Worm (Caenorhabditis elegans) whole organism, L3 larva: ENCODE data around the gene K07F5.14.

Experiments
- R02D3.7 ChIP-seq: fragments of 150-350 bp; optimal IDR thresholded peaks from 2 replicates; lab custom pipeline; 2014; ENCODE audit warnings: missing biosample characterization, missing genetic modification characterization
- ZK546.5 ChIP-seq: sonication (generic microtip); optimal IDR thresholded peaks from 2 replicates; lab custom pipeline; 2017; ENCODE audit warnings: missing biosample characterization, missing genetic modification characterization
- ceh-28 ChIP-seq: fragments of 150-350 bp; optimal IDR thresholded peaks from 2 replicates; lab custom pipeline; 2014; ENCODE audit warnings: missing biosample characterization, missing genetic modification reagents, missing genetic modification characterization
- ceh-82 ChIP-seq: fragments of 150-350 bp; optimal IDR thresholded peaks from 2 replicates; lab custom pipeline; 2014; ENCODE audit warnings: missing biosample characterization, missing genetic modification characterization
- egl-27 ChIP-seq: sonication (generic microtip); optimal IDR thresholded peaks from 4 replicates; lab custom pipeline; 2017; ENCODE audit warnings: missing biosample characterization, missing genetic modification reagents, missing genetic modification characterization
- egl-5 ChIP-seq: fragments of 150-350 bp; optimal IDR thresholded peaks from 2 replicates; lab custom pipeline; 2017; ENCODE audit warnings: missing biosample characterization, missing genetic modification reagents, missing genetic modification characterization, inconsistent platforms
- elt-2 ChIP-seq: sonication (generic microtip); optimal IDR thresholded peaks from 2 replicates; lab custom pipeline; 2016; ENCODE audit warnings: missing genetic modification reagents, mild to moderate bottlenecking, missing genetic modification characterization, missing compliant biosample characterization
- elt-3 ChIP-seq, 3 experiments: fragments of 150-350 bp in 1 of 3; sonication (generic microtip) in 2 of 3; optimal IDR thresholded peaks; 2 replicates in 2 of 3; 4 replicates in 1 of 3; lab custom pipeline; 2014 to 2017; ENCODE audit warnings: missing biosample characterization in 3 of 3, missing genetic modification characterization in 3 of 3
- eor-1 ChIP-seq, 2 experiments: fragments of 150-350 bp; optimal IDR thresholded peaks; 2 replicates each; lab custom pipeline; 2014 to 2018; ENCODE audit warnings: missing biosample characterization in 2 of 2, missing genetic modification characterization in 2 of 2
- fkh-2 ChIP-seq: fragments of 150-350 bp; optimal IDR thresholded peaks from 2 replicates; lab custom pipeline; 2014; ENCODE audit warnings: missing biosample characterization, missing genetic modification reagents, missing genetic modification characterization
- fos-1 ChIP-seq: fragments of 150-350 bp; optimal IDR thresholded peaks from 2 replicates; lab custom pipeline; 2014; ENCODE audit warnings: missing biosample characterization, missing genetic modification characterization
- hmg-11 ChIP-seq: sonication (generic microtip); optimal IDR thresholded peaks from 2 replicates; lab custom pipeline; 2016; ENCODE audit warnings: missing genetic modification characterization, missing compliant biosample characterization
- lin-15B ChIP-seq: fragments of 150-350 bp; optimal IDR thresholded peaks from 2 replicates; lab custom pipeline; 2014; ENCODE audit warnings: missing biosample characterization, missing genetic modification characterization
- lin-39 ChIP-seq: fragments of 150-350 bp; optimal IDR thresholded peaks from 2 replicates; lab custom pipeline; 2018; ENCODE audit warnings: missing biosample characterization, missing genetic modification reagents, missing genetic modification characterization
- lsy-12 ChIP-seq: sonication (generic microtip); optimal IDR thresholded peaks from 2 replicates; lab custom pipeline; 2016; ENCODE audit warnings: mild to moderate bottlenecking, missing genetic modification characterization, missing compliant biosample characterization
- mdl-1 ChIP-seq: fragments of 150-350 bp; optimal IDR thresholded peaks from 2 replicates; lab custom pipeline; 2014; ENCODE audit warnings: missing biosample characterization, missing genetic modification characterization
- nfya-1 ChIP-seq: sonication (generic microtip); optimal IDR thresholded peaks from 2 replicates; lab custom pipeline; 2017; ENCODE audit warnings: missing genetic modification characterization, mild to moderate bottlenecking, missing compliant biosample characterization, antibody characterized with exemption, moderate library complexity; ENCODE audit not compliant: insufficient read depth
- nhr-11 ChIP-seq: fragments of 150-350 bp; optimal IDR thresholded peaks from 2 replicates; lab custom pipeline; 2014; ENCODE audit warnings: missing biosample characterization, missing genetic modification characterization
- nhr-12 ChIP-seq: fragments of 150-350 bp; optimal IDR thresholded peaks from 2 replicates; lab custom pipeline; 2014; ENCODE audit warnings: missing biosample characterization, missing genetic modification characterization
- nhr-237 ChIP-seq: fragments of 150-350 bp; optimal IDR thresholded peaks from 2 replicates; lab custom pipeline; 2014; ENCODE audit warnings: missing biosample characterization, missing genetic modification characterization
- nhr-25 ChIP-seq: sonication (generic microtip); optimal IDR thresholded peaks from 2 replicates; lab custom pipeline; 2017; ENCODE audit warnings: missing biosample characterization, missing genetic modification characterization
- nhr-28 ChIP-seq: fragments of 150-350 bp; optimal IDR thresholded peaks from 2 replicates; lab custom pipeline; 2014; ENCODE audit warnings: missing biosample characterization, missing genetic modification characterization
- nhr-43 ChIP-seq: sonication (generic microtip); optimal IDR thresholded peaks from 2 replicates; lab custom pipeline; 2016; ENCODE audit warnings: mild to moderate bottlenecking, missing genetic modification characterization, missing compliant biosample characterization; ENCODE audit not compliant: poor library complexity, severe bottlenecking
- nhr-77 ChIP-seq: fragments of 150-350 bp; optimal IDR thresholded peaks from 2 replicates; lab custom pipeline; 2014; ENCODE audit warnings: missing biosample characterization, missing genetic modification characterization
- pha-4 ChIP-seq: fragments of 150-350 bp; optimal IDR thresholded peaks from 2 replicates; lab custom pipeline; 2014; ENCODE audit warnings: missing biosample characterization, missing genetic modification reagents, missing genetic modification characterization
- pqm-1 ChIP-seq: fragments of 150-350 bp; optimal IDR thresholded peaks from 2 replicates; lab custom pipeline; 2017; ENCODE audit warnings: missing biosample characterization, missing genetic modification characterization, inconsistent platforms
- sea-2 ChIP-seq: fragments of 150-350 bp; sonication (generic microtip); optimal IDR thresholded peaks from 4 replicates; lab custom pipeline; 2014; ENCODE audit warnings: missing biosample characterization, missing genetic modification reagents, missing genetic modification characterization
- skn-1 ChIP-seq: fragments of 150-350 bp; optimal IDR thresholded peaks from 2 replicates; lab custom pipeline; 2014; ENCODE audit warnings: missing biosample characterization, missing genetic modification characterization
- snpc-4 ChIP-seq: fragments of 150-350 bp; optimal IDR thresholded peaks from 2 replicates; lab custom pipeline; 2014; ENCODE audit warnings: missing biosample characterization, missing genetic modification characterization
- tbx-2 ChIP-seq: sonication (generic microtip); optimal IDR thresholded peaks from 2 replicates; lab custom pipeline; 2016; ENCODE audit warnings: mild to moderate bottlenecking, missing genetic modification characterization, missing compliant biosample characterization
- unc-39 ChIP-seq: sonication (generic microtip); optimal IDR thresholded peaks from 4 replicates; lab custom pipeline; 2017; ENCODE audit warnings: missing biosample characterization, missing genetic modification characterization
- unc-62 ChIP-seq: fragments of 150-350 bp; sonication (generic microtip); optimal IDR thresholded peaks from 4 replicates; lab custom pipeline; 2014; ENCODE audit warnings: missing biosample characterization, missing genetic modification reagents, missing genetic modification characterization
- zag-1 ChIP-seq: fragments of 150-350 bp; optimal IDR thresholded peaks from 2 replicates; lab custom pipeline; 2014; ENCODE audit warnings: missing biosample characterization, missing genetic modification characterization
- ztf-11 ChIP-seq: fragments of 150-350 bp; optimal IDR thresholded peaks from 2 replicates; lab custom pipeline; 2014; ENCODE audit warnings: missing biosample characterization, missing genetic modification characterization

The K07F5.14 gene

ce11 chrIV:9854952-9855351, 7.1 kb upstream of the K07F5.14 start:
- TF ChIP-seq elt-3 (tag; optimal IDR thresholded peaks at IDR 0.05; lab: Kevin White, UChicago) = no peak
- no peak for TF ChIP-seq ceh-28 (tag; lab: Kevin White, UChicago)
- TF ChIP-seq elt-2 (tag; lab: Kevin White, UChicago) = peak; percentile 64
- TF ChIP-seq pha-4 (tag; lab: Kevin White, UChicago) = peak; percentile 73
- peak; percentile 39 for TF ChIP-seq pqm-1

DNA sequence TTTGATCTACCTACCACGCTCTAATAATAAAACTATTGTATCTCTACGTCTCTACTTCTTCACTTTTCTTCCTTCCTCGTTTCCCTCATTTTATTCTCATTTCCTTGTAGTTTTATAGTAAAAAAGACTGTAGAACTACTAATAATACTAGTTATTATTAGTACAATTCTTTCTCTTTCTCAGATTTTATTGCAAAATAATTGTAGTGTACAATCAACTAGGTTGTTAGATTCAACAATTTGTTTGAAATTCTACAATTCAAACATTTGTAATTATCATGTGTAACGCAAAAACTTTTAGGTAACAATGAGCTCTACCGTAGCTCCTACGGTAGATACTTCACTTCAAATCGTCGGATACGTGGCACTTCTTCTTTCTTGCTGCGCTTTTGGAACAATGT, 6.3 kb upstream of the K07F5.14 start, which contains the start of gene K07F5.12:
Gene K07F5.12 (plus strand): TSS at position 301 of the 400 bp plus-strand sequence.
- TF ChIP-seq nhr-77 (no peak), nhr-43 (tag; lab: Kevin White, UChicago) (no peak), elt-3 (tag; optimal IDR thresholded peaks at IDR 0.05; lab: Kevin White, UChicago) (no peak), snpc-4 (no peak), tbx-2 (no peak), egl-5 (tag; lab: Kevin White, UChicago) (no peak)

DNA sequence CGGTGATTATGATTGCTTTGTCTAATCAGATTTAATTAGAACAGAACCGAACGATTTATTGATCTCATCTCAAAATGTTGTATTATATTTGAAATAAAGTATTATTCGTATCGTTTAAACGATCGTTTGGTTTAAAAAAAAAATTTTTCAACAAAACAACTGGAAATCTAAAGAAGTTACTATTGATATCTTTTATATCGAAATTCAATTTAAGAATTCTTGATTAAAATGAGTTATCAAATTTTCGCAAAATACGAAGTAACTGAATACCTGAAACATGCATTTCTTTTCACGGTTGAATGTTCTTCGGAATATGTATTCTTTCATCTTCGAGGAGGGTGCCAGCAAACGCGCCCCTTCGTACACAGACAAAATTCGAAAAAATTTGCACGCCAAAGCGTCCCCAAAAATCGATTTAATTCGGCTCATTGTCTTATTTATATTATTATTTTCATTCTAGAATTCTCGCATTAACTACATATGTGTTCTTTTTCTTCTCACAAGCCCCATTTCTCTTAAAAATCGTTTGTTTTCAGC, 4.0 kb upstream of the K07F5.14 start, which contains the start of gene npp-1:
Gene npp-1 (plus strand): TSS at position 537 of the 537 bp plus-strand sequence.
- no peak for TF ChIP-seq sea-2 (GFP tag; lab: Kevin White, UChicago)
- peak; percentile 20 for TF ChIP-seq nhr-25 (tag; lab: Kevin White, UChicago)
- TF ChIP-seq nhr-12 (tag; lab: Kevin White, UChicago) = no peak
- peak; percentile 82 for TF ChIP-seq pha-4 (tag; lab: Kevin White, UChicago)
- TF ChIP-seq nhr-237 = no peak
- no peak for TF ChIP-seq egl-5 (tag; lab: Kevin White, UChicago)
- peak; percentile 0 for TF ChIP-seq pqm-1
- TF ChIP-seq elt-2 (tag; lab: Kevin White, UChicago) = peak; percentile 20
- TF ChIP-seq nfya-1 (tag; lab: Kevin White, UChicago) = peak; percentile 50
- TF ChIP-seq ceh-82 (tag; lab: Kevin White, UChicago) = no peak
- peak; percentile 59 for TF ChIP-seq lin-15B (tag; lab: Kevin White, UChicago)
- TF ChIP-seq, all 47 proteins: peak for 6

DNA sequence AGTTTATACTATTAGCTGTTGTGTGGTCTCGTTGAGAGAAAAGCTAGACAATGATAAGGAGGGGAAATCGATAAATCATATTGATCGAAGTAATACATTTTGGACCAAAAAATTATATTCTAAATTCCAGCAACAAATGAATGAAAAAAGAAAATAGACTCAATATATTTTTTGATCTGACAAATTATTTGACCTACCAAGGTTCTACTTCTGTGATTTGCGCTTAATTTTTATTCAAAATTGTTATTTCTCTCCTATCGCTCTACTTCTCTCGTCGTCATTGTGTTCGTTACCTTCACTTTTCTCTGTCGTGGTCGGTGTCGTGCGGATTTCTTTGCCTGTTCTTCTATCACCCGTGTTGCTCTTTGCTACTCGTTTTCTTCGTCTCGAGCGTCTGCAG, 3.1 kb upstream of the K07F5.14 start:
- no peak for TF ChIP-seq eor-1 (tag; optimal IDR thresholded peaks at IDR 0.05; lab: Kevin White, UChicago)
- TF ChIP-seq ceh-28 (tag; lab: Kevin White, UChicago) = no peak
- no peak for TF ChIP-seq egl-5 (tag; lab: Kevin White, UChicago)
- TF ChIP-seq unc-39 (tag; lab: Kevin White, UChicago) = no peak
- TF ChIP-seq R02D3.7 (tag; lab: Kevin White, UChicago) = no peak
- TF ChIP-seq pha-4 (tag; lab: Kevin White, UChicago) = no peak
- TF ChIP-seq unc-62 (GFP tag; lab: Kevin White, UChicago) = no peak
- no peak for TF ChIP-seq nfya-1 (tag; lab: Kevin White, UChicago)
- TF ChIP-seq nhr-12 (tag; lab: Kevin White, UChicago) = no peak
- TF ChIP-seq nhr-237 = no peak
- no peak for TF ChIP-seq fkh-2 (tag; lab: Kevin White, UChicago)
- no peak for TF ChIP-seq ZK546.5 (tag; lab: Kevin White, UChicago)
- TF ChIP-seq hmg-11 (tag; lab: Kevin White, UChicago) = no peak

DNA sequence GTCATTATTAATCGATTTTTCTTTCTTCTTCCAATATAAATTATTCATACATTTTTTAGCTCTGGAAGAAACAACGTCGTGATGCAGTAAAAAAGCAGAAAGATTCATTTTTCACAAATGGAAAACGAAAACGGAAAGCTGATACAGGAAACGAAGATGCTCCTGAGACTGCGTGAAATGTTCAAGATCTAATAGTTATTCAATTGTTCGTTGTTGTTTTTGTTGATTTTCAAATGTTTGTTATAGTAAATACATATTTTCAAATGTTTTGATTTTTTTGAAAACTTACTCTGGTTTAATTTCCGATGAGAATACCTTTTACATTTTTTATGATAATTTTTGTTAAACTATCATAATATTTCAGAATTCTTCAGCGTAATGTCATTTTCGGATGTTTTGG, 1.8 kb downstream of the K07F5.14 start, which contains the start of gene K07F5.16:
Gene K07F5.16 (plus strand): TSS at position 301 of the 400 bp plus-strand sequence.
- TF ChIP-seq egl-5 (tag; lab: Kevin White, UChicago) (no peak), egl-27 (tag; lab: Kevin White, UChicago) (no peak), nhr-237 (no peak), nfya-1 (tag; lab: Kevin White, UChicago) (no peak)

DNA sequence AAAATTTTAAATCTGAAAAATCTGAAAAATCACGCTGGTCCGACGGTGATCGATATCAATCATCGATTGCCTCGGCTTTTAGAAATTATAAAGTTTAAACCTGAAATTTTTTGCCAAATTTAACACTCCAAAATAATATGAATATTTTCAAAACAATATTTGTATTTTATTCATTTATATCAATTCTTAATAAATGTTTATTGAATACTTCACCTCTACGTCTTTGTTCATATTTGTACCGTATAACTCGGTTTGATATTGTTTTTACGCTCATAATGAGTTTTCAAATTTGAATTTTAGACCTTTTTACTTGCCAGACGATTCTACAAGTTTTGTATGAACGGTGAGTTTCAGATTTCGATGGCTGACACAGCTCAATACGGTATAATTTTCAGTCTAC, 2.8 kb downstream of the K07F5.14 start, which contains the start of the genes K07F5.15 and K07F5.22:
Gene K07F5.15 (plus strand): TSS at position 301 of the 400 bp plus-strand sequence.
Gene K07F5.22 (plus strand): TSS at position 301 of the 400 bp plus-strand sequence.
- TF ChIP-seq sea-2 (GFP tag; lab: Kevin White, UChicago) = no peak
- TF ChIP-seq elt-3 (tag; optimal IDR thresholded peaks at IDR 0.05; lab: Kevin White, UChicago) = no peak
- TF ChIP-seq fkh-2 (tag; lab: Kevin White, UChicago) = no peak
- TF ChIP-seq tbx-2 = no peak
- no peak for TF ChIP-seq lin-39
- no peak for TF ChIP-seq nhr-11 (tag; lab: Kevin White, UChicago)
- TF ChIP-seq snpc-4 = no peak
- TF ChIP-seq zag-1 (tag; lab: Kevin White, UChicago) = no peak
- TF ChIP-seq lin-15B (tag; lab: Kevin White, UChicago) = no peak
- TF ChIP-seq ZK546.5 (tag; lab: Kevin White, UChicago) = no peak
- no peak for TF ChIP-seq fos-1 (tag; lab: Kevin White, UChicago)
- no peak for TF ChIP-seq mdl-1 (tag; lab: Kevin White, UChicago)
- TF ChIP-seq nhr-28 (tag; lab: Kevin White, UChicago) = no peak
- no peak for TF ChIP-seq pqm-1
- no peak for TF ChIP-seq egl-27 (tag; lab: Kevin White, UChicago)
- no peak for TF ChIP-seq lsy-12 (tag; lab: Kevin White, UChicago)
- no peak for TF ChIP-seq skn-1 (tag; lab: Kevin White, UChicago)
- TF ChIP-seq ztf-11 (tag; lab: Kevin White, UChicago) = no peak
- TF ChIP-seq nhr-237 = no peak
- TF ChIP-seq egl-5 (tag; lab: Kevin White, UChicago) = no peak
- TF ChIP-seq, all 47 proteins: peak for 0
